Fruit fly (Drosophila melanogaster): ENCODE measurements around the gene CG11313.

The CG11313 gene

dm6 chr3R:30731065-30731464, at the start of gene CG11313:
CG11313 (minus strand) TSS chr3R:30731165.
- TF ChIP-seq CG8159 (tag; optimal IDR thresholded peaks at IDR 0.05) (no peak), CG9948 (tag; optimal IDR thresholded peaks at IDR 0.05) (no peak), CG17806 (tag; optimal IDR thresholded peaks at IDR 0.05) (no peak), CG13204 (GFP tag; optimal IDR thresholded peaks at IDR 0.05) (no peak), CG4496 (GFP tag; IDR thresholded peaks at IDR 0.05) (no peak), CG34367 (tag; optimal IDR thresholded peaks at IDR 0.05) (no peak), CG12605 (GFP tag; IDR thresholded peaks at IDR 0.05) (no peak)

dm6 chr3R:30780451-30780850, 49.5 kb upstream of the CG11313 start:
- TF ChIP-seq Snoo (tag; optimal IDR thresholded peaks at IDR 0.05), result no peak
- no peak for TF ChIP-seq CG4496 (GFP tag; IDR thresholded peaks at IDR 0.05)
- no peak for TF ChIP-seq CG12605 (GFP tag; IDR thresholded peaks at IDR 0.05)
- TF ChIP-seq Ets98B (GFP tag; IDR thresholded peaks at IDR 0.05), result no peak
- TF ChIP-seq CG13204 (GFP tag; optimal IDR thresholded peaks at IDR 0.05), result no peak
- no peak for TF ChIP-seq Pif1B (GFP tag; optimal IDR thresholded peaks at IDR 0.05)
- TF ChIP-seq Pif1A (GFP tag; optimal IDR thresholded peaks at IDR 0.05), result no peak
- no peak for TF ChIP-seq CG9948 (tag; optimal IDR thresholded peaks at IDR 0.05)

dm6 chr3R:30779257-30779656, 48.3 kb upstream of the CG11313 start:
- TF ChIP-seq CG13204 (GFP tag; optimal IDR thresholded peaks at IDR 0.05), result no peak
- TF ChIP-seq CG9948 (tag; optimal IDR thresholded peaks at IDR 0.05), result no peak
- TF ChIP-seq CG8301 (tag; optimal IDR thresholded peaks at IDR 0.05), result no peak
- TF ChIP-seq EcR (GFP tag; optimal IDR thresholded peaks at IDR 0.05), result peak; percentile 41

dm6 chr3R:30775933-30776332, 45.0 kb upstream of the CG11313 start:
- TF ChIP-seq Snoo (tag; optimal IDR thresholded peaks at IDR 0.05), result no peak
- TF ChIP-seq fd96Ca (GFP tag; IDR thresholded peaks at IDR 0.05), result no peak
- TF ChIP-seq Pif1A (GFP tag; optimal IDR thresholded peaks at IDR 0.05), result no peak
- no peak for TF ChIP-seq EcR (GFP tag; optimal IDR thresholded peaks at IDR 0.05)

dm6 chr3R:30775249-30775648, 44.3 kb upstream of the CG11313 start:
- TF ChIP-seq gl (tag; optimal IDR thresholded peaks at IDR 0.05) (no peak), Pif1B (GFP tag; optimal IDR thresholded peaks at IDR 0.05) (no peak), CG15710 (tag; optimal IDR thresholded peaks at IDR 0.05) (peak; percentile 29), CG17806 (tag; optimal IDR thresholded peaks at IDR 0.05) (peak; percentile 5), CG32121 (GFP tag; IDR thresholded peaks at IDR 0.05) (no peak), CG4496 (GFP tag; IDR thresholded peaks at IDR 0.05) (no peak), Snoo (tag; optimal IDR thresholded peaks at IDR 0.05) (no peak), Pif1A (GFP tag; optimal IDR thresholded peaks at IDR 0.05) (peak; percentile 16), CG13204 (GFP tag; optimal IDR thresholded peaks at IDR 0.05) (no peak), CG10348 (GFP tag; IDR thresholded peaks at IDR 0.05) (no peak), CG34367 (tag; optimal IDR thresholded peaks at IDR 0.05) (no peak), CG14655 (GFP tag; optimal IDR thresholded peaks at IDR 0.05) (no peak), rn (GFP tag; IDR thresholded peaks at IDR 0.05) (no peak), CG9948 (tag; optimal IDR thresholded peaks at IDR 0.05) (no peak), CG8301 (tag; optimal IDR thresholded peaks at IDR 0.05) (no peak), Ets98B (GFP tag; IDR thresholded peaks at IDR 0.05) (no peak), CG8159 (tag; optimal IDR thresholded peaks at IDR 0.05) (no peak), D1 (tag; optimal IDR thresholded peaks at IDR 0.05) (no peak), EcR (GFP tag; optimal IDR thresholded peaks at IDR 0.05) (no peak), CG12605 (GFP tag; IDR thresholded peaks at IDR 0.05) (no peak), fd96Ca (GFP tag; IDR thresholded peaks at IDR 0.05) (peak; percentile 47; the same call in 1 of the 3 replicates)

dm6 chr3R:30772779-30773546, 42.0 kb upstream of the CG11313 start:
- TF ChIP-seq CG8159 (tag; optimal IDR thresholded peaks at IDR 0.05) (peak; percentile 61), EcR (GFP tag; optimal IDR thresholded peaks at IDR 0.05) (peak; percentile 48), CG14655 (GFP tag; optimal IDR thresholded peaks at IDR 0.05) (peak; percentile 43), CG9948 (tag; optimal IDR thresholded peaks at IDR 0.05) (peak; percentile 22), Ets98B (GFP tag; IDR thresholded peaks at IDR 0.05) (no peak), Snoo (tag; optimal IDR thresholded peaks at IDR 0.05) (no peak), CG17806 (tag; optimal IDR thresholded peaks at IDR 0.05) (peak; percentile 52), CG15710 (tag; optimal IDR thresholded peaks at IDR 0.05) (peak; percentile 20), gl (tag; optimal IDR thresholded peaks at IDR 0.05) (no peak), Pif1B (GFP tag; optimal IDR thresholded peaks at IDR 0.05) (peak; percentile 25), CG10348 (GFP tag; IDR thresholded peaks at IDR 0.05) (no peak), CG8301 (tag; optimal IDR thresholded peaks at IDR 0.05) (peak; percentile 33), Pif1A (GFP tag; optimal IDR thresholded peaks at IDR 0.05) (peak; percentile 25), fd96Ca (GFP tag; IDR thresholded peaks at IDR 0.05) (no peak), CG32121 (GFP tag; IDR thresholded peaks at IDR 0.05) (no peak), rn (GFP tag; IDR thresholded peaks at IDR 0.05) (no peak), CG4496 (GFP tag; IDR thresholded peaks at IDR 0.05) (no peak), D1 (tag; optimal IDR thresholded peaks at IDR 0.05) (no peak), CG13204 (GFP tag; optimal IDR thresholded peaks at IDR 0.05) (peak; percentile 34), CG34367 (tag; optimal IDR thresholded peaks at IDR 0.05) (no peak), CG12605 (GFP tag; IDR thresholded peaks at IDR 0.05) (peak; percentile 61)

Data from whole organism, pupa.